Fruit fly (Drosophila melanogaster) whole organism, wandering third instar larva: Measurements from ENCODE around the gene CG11893.

Source experiments
- HLH106 ChIP-seq: fragments of 200-800 bp; optimal IDR thresholded peaks from 3 replicates; lab custom pipeline; 2019; ENCODE audit warnings: missing biosample characterization, mild to moderate bottlenecking, missing genetic modification characterization, moderate library complexity
- Jra ChIP-seq: sonication (Bioruptor generic); optimal IDR thresholded peaks from 2 replicates; lab custom pipeline; 2016; ENCODE audit warnings: missing biosample characterization, missing genetic modification characterization
- Myc ChIP-seq: fragments of >200 bp; optimal IDR thresholded peaks from 2 replicates; lab custom pipeline; 2017
- Rel ChIP-seq, 2 experiments: fragments of 200-800 bp; sonication (Bioruptor generic) in 1 of 2; optimal IDR thresholded peaks; 2 replicates in 1 of 2; 3 replicates in 1 of 2; lab custom pipeline; 2016 to 2019; ENCODE audit warnings: mild to moderate bottlenecking in 2 of 2, missing biosample characterization in 2 of 2, missing genetic modification characterization in 2 of 2, moderate library complexity in 1 of 2
- brk ChIP-seq: fragments of 200-800 bp; sonication (Bioruptor generic); optimal IDR thresholded peaks from 2 replicates; lab custom pipeline; 2016; ENCODE audit warnings: missing biosample characterization, mild to moderate bottlenecking, missing genetic modification characterization
- h ChIP-seq: fragments of 200-800 bp; sonication (Bioruptor generic); optimal IDR thresholded peaks from 3 replicates; lab custom pipeline; 2016; ENCODE audit warnings: missing biosample characterization, mild to moderate bottlenecking, missing genetic modification characterization
- lola ChIP-seq: fragments of >200 bp; optimal IDR thresholded peaks from 2 replicates; lab custom pipeline; 2017; ENCODE audit warnings: missing biosample characterization, missing genetic modification characterization
- usp ChIP-seq: fragments of >200 bp; optimal IDR thresholded peaks from 2 replicates; lab custom pipeline; 2017; ENCODE audit warnings: missing biosample characterization, missing genetic modification characterization

DNA sequence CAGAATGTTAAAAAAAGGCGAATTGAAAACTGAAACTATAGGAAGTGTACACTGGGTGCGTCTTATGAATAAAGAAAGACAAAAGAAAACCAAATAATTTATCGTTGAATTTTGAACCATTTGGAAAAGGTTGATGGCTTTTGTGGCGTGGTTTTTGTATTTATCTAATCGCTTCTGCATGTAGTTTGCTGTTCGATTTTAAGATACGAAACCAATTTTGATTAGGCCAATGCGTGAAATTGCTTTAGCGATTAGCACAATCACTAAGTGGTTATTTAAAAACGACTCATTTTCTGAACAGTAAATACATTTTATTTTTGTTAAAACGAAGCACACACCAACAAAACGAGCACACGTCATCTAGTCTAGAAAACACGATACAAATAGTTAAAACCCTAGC is 29.0 kb upstream of the CG11893 start:
- TF ChIP-seq brk (GFP tag; lab: Kevin White, UChicago): no peak
- TF ChIP-seq Myc (lab: Kevin White, UChicago): no peak
- TF ChIP-seq Jra (GFP tag; lab: Kevin White, UChicago): no peak
- no peak for TF ChIP-seq lola
- no peak for TF ChIP-seq usp (GFP tag; lab: Kevin White, UChicago)
- no peak for TF ChIP-seq Rel (GFP tag; optimal IDR thresholded peaks at IDR 0.05; lab: Kevin White, UChicago)
- TF ChIP-seq Rel (tag; optimal IDR thresholded peaks at IDR 0.05; lab: Kevin White, UChicago): no peak
- no peak for TF ChIP-seq h
- no peak for TF ChIP-seq HLH106 (tag; lab: Kevin White, UChicago)
